Worm (Caenorhabditis elegans): ENCODE data around the gene C30H6.5.

Gene C30H6.5

ce11 chrIV:17371469-17371868, at the start of gene C30H6.5:
TSS of gene C30H6.5 (plus strand) at chrIV:17371769.
- no peak for TF ChIP-seq nhr-77 (tag; optimal IDR thresholded peaks at IDR 0.05)
- TF ChIP-seq nhr-76 (tag; optimal IDR thresholded peaks at IDR 0.05) = no peak
- TF ChIP-seq zag-1 (tag; optimal IDR thresholded peaks at IDR 0.05) = no peak
- no peak for TF ChIP-seq lin-39 (tag; optimal IDR thresholded peaks at IDR 0.05)

- peak; percentile 13 for TF ChIP-seq elt-2 (tag; optimal IDR thresholded peaks at IDR 0.05)
- TF ChIP-seq jun-1 (tag; optimal IDR thresholded peaks at IDR 0.05) = no peak
- peak; percentile 4 for TF ChIP-seq sea-2 (GFP tag; optimal IDR thresholded peaks at IDR 0.05)
- TF ChIP-seq nhr-77 (tag; optimal IDR thresholded peaks at IDR 0.05) = no peak
- no peak for TF ChIP-seq R02D3.7 (tag; optimal IDR thresholded peaks at IDR 0.05)
- no peak for TF ChIP-seq lsy-12 (tag; optimal IDR thresholded peaks at IDR 0.05)
- TF ChIP-seq ama-1 (optimal IDR thresholded peaks at IDR 0.05) = peak; percentile 45
- no peak for TF ChIP-seq mml-1 (tag; optimal IDR thresholded peaks at IDR 0.05)
- no peak for TF ChIP-seq nhr-43 (tag; optimal IDR thresholded peaks at IDR 0.05; ENCODE audit: poor library complexity, severe bottlenecking)
- TF ChIP-seq nfya-1 (tag; optimal IDR thresholded peaks at IDR 0.05; ENCODE audit: insufficient read depth) = no peak
- TF ChIP-seq ZK546.5 (tag; optimal IDR thresholded peaks at IDR 0.05) = no peak
- TF ChIP-seq nhr-76 (tag; optimal IDR thresholded peaks at IDR 0.05) = no peak
- TF ChIP-seq unc-39 (tag; optimal IDR thresholded peaks at IDR 0.05) = no peak
- no peak for TF ChIP-seq egl-5 (tag; optimal IDR thresholded peaks at IDR 0.05)
- TF ChIP-seq pha-4 (tag; optimal IDR thresholded peaks at IDR 0.05) = peak; percentile 17
- peak; percentile 25 for TF ChIP-seq ceh-28 (tag; optimal IDR thresholded peaks at IDR 0.05)
- TF ChIP-seq hmg-11 (tag; optimal IDR thresholded peaks at IDR 0.05) = peak; percentile 36
Observed at ce11 chrIV:17328834-17329233, 42.7 kb upstream of the C30H6.5 start, which contains the start of gene ceh-88. TSS of gene ceh-88 (plus strand) at chrIV:17329188.

- no peak for TF ChIP-seq ceh-82 (tag; optimal IDR thresholded peaks at IDR 0.05)
- peak; percentile 49 for TF ChIP-seq nfya-1 (tag; optimal IDR thresholded peaks at IDR 0.05; ENCODE audit: insufficient read depth)
- TF ChIP-seq nhr-23 (tag; optimal IDR thresholded peaks at IDR 0.05) = no peak
- TF ChIP-seq pha-4 (tag; optimal IDR thresholded peaks at IDR 0.05) = peak; percentile 33
- no peak for TF ChIP-seq nhr-76 (tag; optimal IDR thresholded peaks at IDR 0.05)
- TF ChIP-seq tbx-2 (tag; optimal IDR thresholded peaks at IDR 0.05) = no peak
- no peak for TF ChIP-seq elt-3 (tag; optimal IDR thresholded peaks at IDR 0.05)
- no peak for TF ChIP-seq mml-1 (tag; optimal IDR thresholded peaks at IDR 0.05)
- no peak for TF ChIP-seq nhr-67 (tag; optimal IDR thresholded peaks at IDR 0.05)
- no peak for TF ChIP-seq ama-1 (optimal IDR thresholded peaks at IDR 0.05)
- TF ChIP-seq lin-15B (tag; optimal IDR thresholded peaks at IDR 0.05) = peak; percentile 49
- no peak for TF ChIP-seq nhr-237 (tag; optimal IDR thresholded peaks at IDR 0.05)
- TF ChIP-seq hmg-11 (tag; optimal IDR thresholded peaks at IDR 0.05) = peak; percentile 56
- TF ChIP-seq ceh-16 (tag; optimal IDR thresholded peaks at IDR 0.05) = no peak
- TF ChIP-seq ztf-11 (tag; optimal IDR thresholded peaks at IDR 0.05) = no peak
- TF ChIP-seq nhr-25 (tag; optimal IDR thresholded peaks at IDR 0.05) = no peak
- no peak for TF ChIP-seq nhr-12 (tag; optimal IDR thresholded peaks at IDR 0.05)
- TF ChIP-seq ZK546.5 (tag; optimal IDR thresholded peaks at IDR 0.05) = no peak
Observed at ce11 chrIV:17331100-17331577, 40.4 kb upstream of the C30H6.5 start, which contains the start of gene C49C3.6. TSS of gene C49C3.6 (plus strand) at chrIV:17331527.

- TF ChIP-seq fkh-2 (tag; optimal IDR thresholded peaks at IDR 0.05) (no peak), nhr-43 (tag; optimal IDR thresholded peaks at IDR 0.05; ENCODE audit: poor library complexity, severe bottlenecking) (no peak)
Observed at ce11 chrIV:17332261-17332660, 39.3 kb upstream of the C30H6.5 start, which contains the start of gene C49C3.7. TSS of gene C49C3.7 (plus strand) at chrIV:17332561.

ce11 chrIV:17333542-17334281, 37.9 kb upstream of the C30H6.5 start, which contains the start of gene C49C3.15:
TSS of gene C49C3.15 (plus strand) at chrIV:17334231.
- TF ChIP-seq mml-1 (tag; optimal IDR thresholded peaks at IDR 0.05) (no peak), daf-12 (tag; optimal IDR thresholded peaks at IDR 0.05) (no peak), nhr-25 (tag; optimal IDR thresholded peaks at IDR 0.05) (no peak), ZK546.5 (tag; optimal IDR thresholded peaks at IDR 0.05) (no peak), lin-15B (tag; optimal IDR thresholded peaks at IDR 0.05) (peak; percentile 53), nhr-12 (tag; optimal IDR thresholded peaks at IDR 0.05) (no peak), tbx-2 (tag; optimal IDR thresholded peaks at IDR 0.05) (no peak), fkh-2 (tag; optimal IDR thresholded peaks at IDR 0.05) (no peak), hmg-11 (tag; optimal IDR thresholded peaks at IDR 0.05) (peak; percentile 45), ztf-4 (tag; optimal IDR thresholded peaks at IDR 0.05) (no peak), pha-4 (tag; optimal IDR thresholded peaks at IDR 0.05) (peak; percentile 40), pqm-1 (tag; optimal IDR thresholded peaks at IDR 0.05) (no peak), ceh-82 (tag; optimal IDR thresholded peaks at IDR 0.05) (no peak), lin-39 (tag; optimal IDR thresholded peaks at IDR 0.05) (peak; percentile 12), elt-3 (tag; optimal IDR thresholded peaks at IDR 0.05) (no peak), nfya-1 (tag; optimal IDR thresholded peaks at IDR 0.05; ENCODE audit: insufficient read depth) (peak; percentile 66), aly-2 (tag; optimal IDR thresholded peaks at IDR 0.05) (no peak), lsy-12 (tag; optimal IDR thresholded peaks at IDR 0.05) (no peak), eor-1 (tag; optimal IDR thresholded peaks at IDR 0.05) (no peak), ama-1 (optimal IDR thresholded peaks at IDR 0.05) (no peak), ceh-28 (tag; optimal IDR thresholded peaks at IDR 0.05) (no peak), ceh-9 (tag; optimal IDR thresholded peaks at IDR 0.05) (no peak), nhr-76 (tag; optimal IDR thresholded peaks at IDR 0.05) (no peak), nhr-28 (tag; optimal IDR thresholded peaks at IDR 0.05) (no peak), skn-1 (tag; optimal IDR thresholded peaks at IDR 0.05) (no peak), nhr-23 (tag; optimal IDR thresholded peaks at IDR 0.05) (peak; percentile 17), nhr-237 (tag; optimal IDR thresholded peaks at IDR 0.05) (no peak), egl-27 (tag; optimal IDR thresholded peaks at IDR 0.05) (no peak), sea-2 (GFP tag; optimal IDR thresholded peaks at IDR 0.05) (no peak)
